Worm (Caenorhabditis elegans): ENCODE measurements around the gene lys-5.
A peak's percentile ranks its signal among the peaks of the same experiment; 100 is the strongest.

Gene lys-5

ce11 chrIV:11641802-11642201, 16.4 kb upstream of the lys-5 start, which contains the start of gene ZK809.1:
Gene ZK809.1 (plus strand): TSS chrIV:11642102.
- TF ChIP-seq ztf-7 (tag; optimal IDR thresholded peaks at IDR 0.05), result no peak
- no peak for TF ChIP-seq nhr-237 (tag; optimal IDR thresholded peaks at IDR 0.05)
- no peak for TF ChIP-seq nhr-42 (GFP tag; IDR thresholded peaks at IDR 0.05)
- TF ChIP-seq mxl-2 (GFP tag; conservative IDR thresholded peaks at IDR 0.05), result no peak
- no peak for TF ChIP-seq hlh-30 (tag; optimal IDR thresholded peaks at IDR 0.05; ENCODE audit: insufficient read depth)
- no peak for TF ChIP-seq Y75B8A.6 (GFP tag; IDR thresholded peaks at IDR 0.05)
- TF ChIP-seq lin-39 (tag; optimal IDR thresholded peaks at IDR 0.05), result no peak
- no peak for TF ChIP-seq T26A8.4 (GFP tag; IDR thresholded peaks at IDR 0.05)
- TF ChIP-seq fos-1 (tag; optimal IDR thresholded peaks at IDR 0.05), result no peak
- no peak for TF ChIP-seq gei-8 (GFP tag; optimal IDR thresholded peaks at IDR 0.05)
- TF ChIP-seq hlh-11 (tag; optimal IDR thresholded peaks at IDR 0.05), result no peak
- TF ChIP-seq unc-62 (GFP tag; optimal IDR thresholded peaks at IDR 0.05 in 1 of 2), result no peak
- TF ChIP-seq unc-62 (tag; optimal IDR thresholded peaks at IDR 0.05), result no peak
- TF ChIP-seq daf-8 (GFP tag; IDR thresholded peaks at IDR 0.05), result no peak
- no peak for TF ChIP-seq pha-4 (GFP tag; IDR thresholded peaks at IDR 0.05)
- TF ChIP-seq pha-4 (tag; optimal IDR thresholded peaks at IDR 0.05), result no peak
- no peak for TF ChIP-seq nhr-28 (tag; optimal IDR thresholded peaks at IDR 0.05)

ce11 chrIV:11640915-11641314, 15.5 kb upstream of the lys-5 start, which contains the start of gene ttr-50:
Gene ttr-50 (minus strand): TSS chrIV:11641015.
- no peak for TF ChIP-seq fkh-10 (GFP tag; optimal IDR thresholded peaks at IDR 0.05)
- no peak for TF ChIP-seq nhr-11 (tag; optimal IDR thresholded peaks at IDR 0.05)
- no peak for TF ChIP-seq rbr-2 (tag; optimal IDR thresholded peaks at IDR 0.05)
- TF ChIP-seq nhr-41 (GFP tag; IDR thresholded peaks at IDR 0.05), result no peak
- no peak for TF ChIP-seq F49E8.2 (tag; optimal IDR thresholded peaks at IDR 0.05; ENCODE audit: borderline replicate concordance)
- no peak for TF ChIP-seq nhr-237 (tag; optimal IDR thresholded peaks at IDR 0.05)

ce11 chrIV:11638016-11638415, 12.6 kb upstream of the lys-5 start, which contains the start of gene rbm-17:
Gene rbm-17 (plus strand): TSS chrIV:11638316.
- peak; percentile 43 for TF ChIP-seq aha-1 (tag)
- TF ChIP-seq daf-19 (GFP tag; conservative IDR thresholded peaks at IDR 0.05), result no peak
- no peak for TF ChIP-seq daf-8 (GFP tag; IDR thresholded peaks at IDR 0.05)
- no peak for TF ChIP-seq aly-2 (tag; optimal IDR thresholded peaks at IDR 0.05)
- TF ChIP-seq zfp-3 (GFP tag; conservative IDR thresholded peaks at IDR 0.05), result no peak
- TF ChIP-seq lsy-2 (tag; optimal IDR thresholded peaks at IDR 0.05), result peak in 1 of 2 experiments; percentile 9
- no peak for TF ChIP-seq spr-1 (tag; optimal IDR thresholded peaks at IDR 0.05)
- TF ChIP-seq nhr-11 (tag; optimal IDR thresholded peaks at IDR 0.05), result no peak
- TF ChIP-seq F44E2.7 (GFP tag; IDR thresholded peaks at IDR 0.05), result no peak
- TF ChIP-seq unc-62 (GFP tag; optimal IDR thresholded peaks at IDR 0.05 in 1 of 2), result peak in 1 of 2 experiments; percentile 1
- TF ChIP-seq unc-62 (tag; optimal IDR thresholded peaks at IDR 0.05), result no peak

- TF ChIP-seq dmd-8 (GFP tag; IDR thresholded peaks at IDR 0.05), result no peak
- TF ChIP-seq hlh-30 (tag; optimal IDR thresholded peaks at IDR 0.05; ENCODE audit: insufficient read depth), result peak; percentile 96
- TF ChIP-seq daf-12 (tag; optimal IDR thresholded peaks at IDR 0.05), result no peak
- TF ChIP-seq mdl-1 (tag; optimal IDR thresholded peaks at IDR 0.05), result peak in 1 of 2 experiments; percentile 64
- no peak for TF ChIP-seq madf-9 (GFP tag; conservative IDR thresholded peaks at IDR 0.05)
- peak in 1 of 2 experiments; percentile 2 for TF ChIP-seq daf-16 (GFP tag; optimal IDR thresholded peaks at IDR 0.05)
- no peak for TF ChIP-seq daf-16 (tag; optimal IDR thresholded peaks at IDR 0.05)
- TF ChIP-seq mep-1 (tag; optimal IDR thresholded peaks at IDR 0.05), result peak; percentile 30
- peak; percentile 72 for TF ChIP-seq nhr-28 (tag; optimal IDR thresholded peaks at IDR 0.05)
- no peak for TF ChIP-seq ceh-20 (GFP tag; IDR thresholded peaks at IDR 0.05)
- TF ChIP-seq hlh-11 (tag; optimal IDR thresholded peaks at IDR 0.05), result peak; percentile 74
- no peak for TF ChIP-seq fos-1 (tag; optimal IDR thresholded peaks at IDR 0.05)
- TF ChIP-seq lsy-2 (tag; optimal IDR thresholded peaks at IDR 0.05), result peak in 1 of 2 experiments; percentile 38
- peak; percentile 62 for TF ChIP-seq aha-1 (tag)
- 0 out of 2 replicates have a peak, but pooled peaks have one; percentile 24 for TF ChIP-seq hmg-1.1 (GFP tag; IDR thresholded peaks at IDR 0.05)
- TF ChIP-seq dpl-1 (GFP tag; optimal IDR thresholded peaks at IDR 0.05), result no peak
- no peak for TF ChIP-seq mes-2 (tag; optimal IDR thresholded peaks at IDR 0.05; ENCODE audit: poor library complexity, severe bottlenecking)
- TF ChIP-seq nhr-11 (tag; optimal IDR thresholded peaks at IDR 0.05), result peak; percentile 37
- peak; percentile 83 for TF ChIP-seq dve-1 (tag; optimal IDR thresholded peaks at IDR 0.05; ENCODE audit: insufficient read depth)
Measured at ce11 chrIV:11636409-11636723, 11.0 kb upstream of the lys-5 start, which contains the start of gene F58B3.6. Gene F58B3.6 (plus strand): TSS chrIV:11636648.
